Worm (Caenorhabditis elegans): ENCODE results near the gene ufm-1.

- no peak for TF ChIP-seq T22C8.4 (GFP tag; IDR thresholded peaks at IDR 0.05)
- TF ChIP-seq flt-1 (GFP tag; IDR thresholded peaks at IDR 0.05): no peak
- no peak for TF ChIP-seq ztf-23 (GFP tag; IDR thresholded peaks at IDR 0.05)
- TF ChIP-seq klf-2 (GFP tag; conservative IDR thresholded peaks at IDR 0.05): no peak
- no peak for TF ChIP-seq cog-1 (tag; optimal IDR thresholded peaks at IDR 0.05)
- no peak for TF ChIP-seq med-1 (GFP tag; optimal IDR thresholded peaks at IDR 0.05; ENCODE audit: insufficient read depth)
- TF ChIP-seq tab-1 (GFP tag; IDR thresholded peaks at IDR 0.05): no peak
Measured at ce11 chrIII:7882900-7883299, 24.1 kb downstream of the ufm-1 start, which contains the start of gene ZK688.9.

All from whole organism, midembryonic.